Worm (Caenorhabditis elegans) whole organism, L1 larva: Measurements from ENCODE around the gene R144.10.

Source experiments
- aha-1 ChIP-seq: fragments of 150-350 bp; optimal IDR thresholded peaks from 2 replicates; lab custom pipeline; 2014; ENCODE audit warnings: missing biosample characterization, missing genetic modification characterization
- ceh-82 ChIP-seq, 3 experiments: fragments of 150-350 bp in 1 of 3; sonication (generic microtip) in 2 of 3; optimal IDR thresholded peaks; 2 replicates each; lab custom pipeline; 2014 to 2017; ENCODE audit warnings: missing biosample characterization in 3 of 3, missing genetic modification characterization in 3 of 3
- dsc-1 ChIP-seq: sonication (generic microtip); optimal IDR thresholded peaks from 2 replicates; lab custom pipeline; 2016; ENCODE audit warnings: mild to moderate bottlenecking, missing genetic modification characterization, missing compliant biosample characterization
- isw-1 ChIP-seq: fragments of 200-800 bp; sonication (Bioruptor generic); IDR thresholded peaks from 2 replicates; pipeline ENCODE4 v1.3.6; 2022; ENCODE audit warnings: missing genetic modification characterization, missing compliant biosample characterization
- lin-15B ChIP-seq: fragments of 150-350 bp; sonication (generic microtip); optimal IDR thresholded peaks from 3 replicates; lab custom pipeline; 2014; ENCODE audit warnings: missing biosample characterization, missing genetic modification characterization
- nhr-12 ChIP-seq: sonication (generic microtip); optimal IDR thresholded peaks from 2 replicates; lab custom pipeline; 2017; ENCODE audit warnings: missing biosample characterization, missing genetic modification characterization
- nhr-237 ChIP-seq: fragments of 150-350 bp; optimal IDR thresholded peaks from 2 replicates; lab custom pipeline; 2014; ENCODE audit warnings: missing biosample characterization, missing genetic modification characterization
- nhr-28 ChIP-seq: fragments of 150-350 bp; optimal IDR thresholded peaks from 2 replicates; lab custom pipeline; 2014; ENCODE audit warnings: missing biosample characterization, missing genetic modification characterization

ce11 chrIII:5018116-5018689 is 16.1 kb upstream of the R144.10 start, which contains the start of gene wip-1:
- TF ChIP-seq isw-1 (GFP tag; lab: Robert Waterston, UW): peak; percentile 97
- no peak for TF ChIP-seq nhr-28 (tag; lab: Kevin White, UChicago)
- TF ChIP-seq aha-1 (tag; lab: Kevin White, UChicago): peak; percentile 96
- peak; percentile 11 for TF ChIP-seq nhr-12 (tag; lab: Kevin White, UChicago)
- peak; percentile 84 for TF ChIP-seq lin-15B (tag; lab: Kevin White, UChicago)
- peak; percentile 94 for TF ChIP-seq nhr-237 (tag; lab: Kevin White, UChicago)
- peak; percentile 98 for TF ChIP-seq dsc-1 (tag; lab: Kevin White, UChicago)
- peak; percentile 96 to 99 (median 97) for TF ChIP-seq ceh-82 (tag; optimal IDR thresholded peaks at IDR 0.05; lab: Kevin White, UChicago)
